Fruit fly (Drosophila melanogaster) whole organism, pupa: ENCODE results near the gene Syt12.

Experiments
- CG10348 ChIP-seq: fragments of 200-800 bp; sonication (Bioruptor generic); IDR thresholded peaks from 2 replicates; pipeline ENCODE4 v1.3.6; 2022; ENCODE audit warnings: missing biosample characterization, missing genetic modification characterization
- CG12605 ChIP-seq: fragments of 200-800 bp; sonication (Bioruptor generic); IDR thresholded peaks from 2 replicates; pipeline ENCODE4 v1.3.6; 2022; ENCODE audit warnings: missing biosample characterization, missing genetic modification characterization
- CG13204 ChIP-seq: fragments of 200-800 bp; sonication (Bioruptor generic); optimal IDR thresholded peaks from 2 replicates; lab custom pipeline; 2018; ENCODE audit warnings: missing biosample characterization, mild to moderate bottlenecking, missing genetic modification characterization, moderate library complexity
- CG14655 ChIP-seq: fragments of 200-800 bp; sonication (Bioruptor generic); optimal IDR thresholded peaks from 3 replicates; lab custom pipeline; 2017; ENCODE audit warnings: mild to moderate bottlenecking, missing biosample characterization, missing genetic modification reagents, missing genetic modification characterization
- CG15710 ChIP-seq: fragments of 200-800 bp; sonication (Bioruptor generic); optimal IDR thresholded peaks from 2 replicates; lab custom pipeline; 2018; ENCODE audit warnings: missing biosample characterization, mild to moderate bottlenecking, missing genetic modification characterization, moderate library complexity
- CG17806 ChIP-seq: fragments of 200-800 bp; sonication (Bioruptor generic); optimal IDR thresholded peaks from 2 replicates; lab custom pipeline; 2018; ENCODE audit warnings: missing biosample characterization, mild to moderate bottlenecking, missing genetic modification characterization, moderate library complexity
- CG32121 ChIP-seq: fragments of 200-800 bp; sonication (Bioruptor generic); IDR thresholded peaks from 2 replicates; pipeline ENCODE4 v1.3.6; 2022; ENCODE audit warnings: missing biosample characterization, missing genetic modification characterization
- CG34367 ChIP-seq: fragments of 200-800 bp; sonication (Bioruptor generic); optimal IDR thresholded peaks from 2 replicates; lab custom pipeline; 2018; ENCODE audit warnings: missing biosample characterization, mild to moderate bottlenecking, missing genetic modification characterization
- CG4496 ChIP-seq: fragments of 200-800 bp; sonication (Bioruptor generic); IDR thresholded peaks from 3 replicates; pipeline ENCODE4 v1.3.6; 2022; ENCODE audit warnings: missing biosample characterization, missing genetic modification characterization
- CG8159 ChIP-seq: fragments of 200-800 bp; sonication (Bioruptor generic); optimal IDR thresholded peaks from 3 replicates; lab custom pipeline; 2018; ENCODE audit warnings: missing biosample characterization, mild to moderate bottlenecking, missing genetic modification characterization, moderate library complexity
- CG8301 ChIP-seq: fragments of 200-800 bp; sonication (Bioruptor generic); optimal IDR thresholded peaks from 2 replicates; lab custom pipeline; 2018; ENCODE audit warnings: missing biosample characterization, mild to moderate bottlenecking, missing genetic modification characterization
- CG9948 ChIP-seq: fragments of 200-800 bp; sonication (Bioruptor generic); optimal IDR thresholded peaks from 2 replicates; lab custom pipeline; 2018; ENCODE audit warnings: missing biosample characterization, mild to moderate bottlenecking, missing genetic modification characterization, moderate library complexity
- D1 ChIP-seq: fragments of 200-800 bp; sonication (Bioruptor generic); optimal IDR thresholded peaks from 2 replicates; lab custom pipeline; 2018; ENCODE audit warnings: missing biosample characterization, mild to moderate bottlenecking, missing genetic modification characterization, moderate library complexity
- EcR ChIP-seq: fragments of 200-800 bp; sonication (Bioruptor generic); optimal IDR thresholded peaks from 3 replicates; lab custom pipeline; 2019; ENCODE audit warnings: missing biosample characterization, missing genetic modification characterization, mild to moderate bottlenecking, moderate library complexity, missing genetic modification reagents
- Ets98B ChIP-seq: fragments of 200-800 bp; sonication (Bioruptor generic); IDR thresholded peaks from 2 replicates; pipeline ENCODE4 v1.3.6; 2022; ENCODE audit warnings: missing biosample characterization, missing genetic modification characterization
- Pif1A ChIP-seq: fragments of 200-800 bp; sonication (Bioruptor generic); optimal IDR thresholded peaks from 3 replicates; lab custom pipeline; 2016; ENCODE audit warnings: missing biosample characterization, missing genetic modification characterization
- Pif1B ChIP-seq: fragments of 200-800 bp; sonication (Bioruptor generic); optimal IDR thresholded peaks from 3 replicates; lab custom pipeline; 2016; ENCODE audit warnings: missing biosample characterization, missing genetic modification characterization
- Snoo ChIP-seq: fragments of 200-800 bp; sonication (Bioruptor generic); optimal IDR thresholded peaks from 3 replicates; lab custom pipeline; 2017; ENCODE audit warnings: missing biosample characterization, mild to moderate bottlenecking, missing genetic modification characterization, inconsistent platforms
- fd96Ca ChIP-seq: fragments of 200-800 bp; sonication (Bioruptor generic); IDR thresholded peaks from 3 replicates; pipeline ENCODE4 v1.3.6; 2022; ENCODE audit warnings: missing biosample characterization, missing genetic modification characterization
- gl ChIP-seq: fragments of 200-800 bp; sonication (Bioruptor generic); optimal IDR thresholded peaks from 2 replicates; lab custom pipeline; 2018; ENCODE audit warnings: missing biosample characterization, mild to moderate bottlenecking, missing genetic modification characterization
- rn ChIP-seq: fragments of 200-800 bp; sonication (Bioruptor generic); IDR thresholded peaks from 2 replicates; pipeline ENCODE4 v1.3.6; 2022; ENCODE audit warnings: missing biosample characterization, missing genetic modification characterization

Gene Syt12

dm6 chrX:13392764-13393163 lies 33.7 kb downstream of the Syt12 start:
- TF ChIP-seq CG32121 (GFP tag; lab: Robert Waterston, UW) (no peak), CG4496 (GFP tag; lab: Robert Waterston, UW) (no peak), CG10348 (no peak), Pif1A (GFP tag; lab: Kevin White, UChicago) (no peak)

- TF ChIP-seq EcR (peak; percentile 70), CG32121 (GFP tag; lab: Robert Waterston, UW) (peak; percentile 41; the same call in 1 of the 2 replicates), CG15710 (tag; lab: Kevin White, UChicago) (no peak), fd96Ca (GFP tag; lab: Robert Waterston, UW) (peak; percentile 47; the same call in 1 of the 3 replicates)
Observed at dm6 chrX:13394343-13394742, 35.3 kb downstream of the Syt12 start.

DNA sequence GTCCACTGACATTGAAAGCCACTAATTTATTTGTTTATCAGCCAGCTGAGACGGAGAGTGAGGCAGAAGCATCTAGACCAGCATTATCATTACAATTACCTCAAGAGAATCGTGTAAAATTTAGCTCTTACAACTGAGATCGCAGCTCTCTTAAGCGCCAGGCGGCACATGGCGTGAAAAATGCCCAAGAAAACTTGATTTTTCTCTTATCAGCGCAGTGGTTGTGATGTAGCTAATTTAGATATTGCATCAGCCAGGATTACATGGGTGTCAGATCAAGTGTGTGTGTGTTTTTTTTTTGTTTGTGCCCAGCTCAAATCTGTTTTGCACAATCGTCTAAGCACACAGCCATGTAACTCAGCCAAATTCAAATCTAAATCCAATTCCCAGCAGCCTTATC lies 36.0 kb downstream of the Syt12 start:
- TF ChIP-seq CG17806 (tag; lab: Kevin White, UChicago) (no peak), CG4496 (GFP tag; lab: Robert Waterston, UW) (0 out of 3 replicates have a peak, but pooled peaks have one; percentile 26)

dm6 chrX:13395988-13396377 lies 36.9 kb downstream of the Syt12 start:
- TF ChIP-seq CG4496 (GFP tag; lab: Robert Waterston, UW) (peak; percentile 73), CG12605 (GFP tag; lab: Robert Waterston, UW) (peak; percentile 42; the same call in 1 of the 2 replicates), CG15710 (tag; lab: Kevin White, UChicago) (no peak), CG32121 (GFP tag; lab: Robert Waterston, UW) (peak; percentile 70), fd96Ca (GFP tag; lab: Robert Waterston, UW) (peak; percentile 60; the same call in 1 of the 3 replicates), CG10348 (no peak), Ets98B (GFP tag; lab: Robert Waterston, UW) (peak; percentile 50; the same call in 1 of the 2 replicates), rn (GFP tag; lab: Robert Waterston, UW) (0 out of 2 replicates have a peak, but pooled peaks have one; percentile 51), CG9948 (tag; lab: Kevin White, UChicago) (no peak)

- TF ChIP-seq rn (GFP tag; lab: Robert Waterston, UW) (no peak), CG8301 (tag; lab: Kevin White, UChicago) (peak; percentile 57), Ets98B (GFP tag; lab: Robert Waterston, UW) (no peak; the same call in 1 of the 2 replicates), CG15710 (tag; lab: Kevin White, UChicago) (peak; percentile 48), gl (no peak), CG17806 (tag; lab: Kevin White, UChicago) (peak; percentile 46), CG9948 (tag; lab: Kevin White, UChicago) (peak; percentile 49), Snoo (tag; lab: Kevin White, UChicago) (peak; percentile 82), fd96Ca (GFP tag; lab: Robert Waterston, UW) (peak; percentile 53; the same call in 1 of the 3 replicates), CG10348 (no peak), Pif1B (peak; percentile 62), D1 (tag; lab: Kevin White, UChicago) (peak; percentile 31), CG12605 (GFP tag; lab: Robert Waterston, UW) (peak; percentile 51; the same call in 1 of the 2 replicates), CG8159 (tag; lab: Kevin White, UChicago) (peak; percentile 52), CG14655 (GFP tag; lab: Kevin White, UChicago) (peak; percentile 78), CG32121 (GFP tag; lab: Robert Waterston, UW) (peak; percentile 57; the same call in 1 of the 2 replicates), Pif1A (GFP tag; lab: Kevin White, UChicago) (no peak), EcR (peak; percentile 27), CG13204 (GFP tag; lab: Kevin White, UChicago) (no peak), CG4496 (GFP tag; lab: Robert Waterston, UW) (peak; percentile 64; the same call in 2 of the 3 replicates), CG34367 (tag; lab: Kevin White, UChicago) (peak; percentile 3)
Observed at dm6 chrX:13396378-13397099, 37.5 kb downstream of the Syt12 start, which contains the start of gene Bcat. TSS of gene Bcat (plus strand) at chrX:13396899.

dm6 chrX:13397610-13398009 lies 38.6 kb downstream of the Syt12 start:
- TF ChIP-seq Pif1A (GFP tag; lab: Kevin White, UChicago) = no peak
- no peak for TF ChIP-seq CG14655 (GFP tag; lab: Kevin White, UChicago)
- no peak for TF ChIP-seq CG34367 (tag; lab: Kevin White, UChicago)
- no peak for TF ChIP-seq Pif1B

dm6 chrX:13401245-13401644 lies 42.2 kb downstream of the Syt12 start:
- TF ChIP-seq CG14655 (GFP tag; lab: Kevin White, UChicago) = no peak
- peak; percentile 40; the same call in 1 of the 3 replicates for TF ChIP-seq CG4496 (GFP tag; lab: Robert Waterston, UW)
